Worm (Caenorhabditis elegans): ENCODE data around the gene grl-19.

grl-19 gene

ce11 chrIV:266148-266547 lies 13.8 kb upstream of the grl-19 start, which contains the start of gene T21D12.12:
Gene T21D12.12 (plus strand): TSS chrIV:266448.
- no peak for TF ChIP-seq ceh-62 (tag; optimal IDR thresholded peaks at IDR 0.05)
- no peak for TF ChIP-seq nhr-6 (tag; optimal IDR thresholded peaks at IDR 0.05)
- TF ChIP-seq duxl-1 (tag; optimal IDR thresholded peaks at IDR 0.05; ENCODE audit: poor library complexity): no peak
- TF ChIP-seq dve-1 (tag; optimal IDR thresholded peaks at IDR 0.05; ENCODE audit: insufficient read depth): no peak
- no peak for TF ChIP-seq hmg-1.1 (GFP tag; IDR thresholded peaks at IDR 0.05)
- TF ChIP-seq lsy-2 (tag; optimal IDR thresholded peaks at IDR 0.05): no peak
- TF ChIP-seq T26A8.4 (GFP tag; IDR thresholded peaks at IDR 0.05): no peak
- no peak for TF ChIP-seq jun-1 (tag; optimal IDR thresholded peaks at IDR 0.05)
- TF ChIP-seq aly-2 (tag; optimal IDR thresholded peaks at IDR 0.05): no peak
- TF ChIP-seq F37D6.2 (tag; optimal IDR thresholded peaks at IDR 0.05): no peak
- TF ChIP-seq ceh-82 (tag; optimal IDR thresholded peaks at IDR 0.05): no peak
- TF ChIP-seq ZK337.2 (GFP tag; IDR thresholded peaks at IDR 0.05): no peak
- TF ChIP-seq ZK546.5 (tag; optimal IDR thresholded peaks at IDR 0.05): no peak
- no peak for TF ChIP-seq fos-1 (tag; optimal IDR thresholded peaks at IDR 0.05)
- no peak for TF ChIP-seq madf-5 (GFP tag; IDR thresholded peaks at IDR 0.05)
- TF ChIP-seq lin-13 (GFP tag; optimal IDR thresholded peaks at IDR 0.05): no peak
- TF ChIP-seq Y48G9A.11 (GFP tag; IDR thresholded peaks at IDR 0.05): no peak

- TF ChIP-seq D1046.2 (GFP tag; IDR thresholded peaks at IDR 0.05): no peak
- peak; percentile 37 for TF ChIP-seq hlh-11 (tag; optimal IDR thresholded peaks at IDR 0.05)
- peak; percentile 4 for TF ChIP-seq nhr-28 (tag; optimal IDR thresholded peaks at IDR 0.05)
- TF ChIP-seq zip-11 (GFP tag; IDR thresholded peaks at IDR 0.05): no peak
- peak; percentile 59 for TF ChIP-seq mes-2 (tag; optimal IDR thresholded peaks at IDR 0.05; ENCODE audit: poor library complexity, severe bottlenecking)
- peak; percentile 13 for TF ChIP-seq aha-1 (tag)
- no peak for TF ChIP-seq daf-16 (GFP tag; optimal IDR thresholded peaks at IDR 0.05)
- peak; percentile 14 for TF ChIP-seq daf-16 (tag; optimal IDR thresholded peaks at IDR 0.05)
- peak; percentile 17 for TF ChIP-seq dpl-1 (GFP tag; optimal IDR thresholded peaks at IDR 0.05)
- TF ChIP-seq dve-1 (tag; optimal IDR thresholded peaks at IDR 0.05; ENCODE audit: insufficient read depth): peak; percentile 49
Measured at ce11 chrIV:264182-264709, 11.9 kb upstream of the grl-19 start, which contains the start of gene pat-6. Gene pat-6 (minus strand): TSS chrIV:264232.

- TF ChIP-seq unc-130 (GFP tag; optimal IDR thresholded peaks at IDR 0.05) (no peak), F10B5.3 (tag; optimal IDR thresholded peaks at IDR 0.05) (no peak), gei-8 (GFP tag; optimal IDR thresholded peaks at IDR 0.05) (no peak), duxl-1 (tag; optimal IDR thresholded peaks at IDR 0.05; ENCODE audit: poor library complexity) (no peak), dmd-9 (GFP tag; IDR thresholded peaks at IDR 0.05) (no peak), egl-27 (tag; optimal IDR thresholded peaks at IDR 0.05) (no peak), skn-1 (tag; optimal IDR thresholded peaks at IDR 0.05) (no peak), ctbp-1 (GFP tag; IDR thresholded peaks at IDR 0.05) (no peak), zfp-3 (GFP tag; conservative IDR thresholded peaks at IDR 0.05) (no peak), nhr-10 (tag; optimal IDR thresholded peaks at IDR 0.05) (no peak), daf-19 (GFP tag; conservative IDR thresholded peaks at IDR 0.05) (no peak), nhr-102 (tag; optimal IDR thresholded peaks at IDR 0.05) (no peak), Y75B8A.6 (GFP tag; IDR thresholded peaks at IDR 0.05) (no peak), snpc-1.2 (GFP tag; IDR thresholded peaks at IDR 0.05) (no peak), nhr-25 (tag; optimal IDR thresholded peaks at IDR 0.05; ENCODE audit: borderline replicate concordance, insufficient read depth) (no peak)
Measured at ce11 chrIV:262460-262859, 10.1 kb upstream of the grl-19 start.
